Worm (Caenorhabditis elegans) whole organism, young adult: ENCODE results near the gene irld-6.
A peak's percentile ranks its signal among the peaks of the same experiment; 100 is the strongest.

Experiments
- C06A6.2 ChIP-seq: fragments of 200-800 bp; sonication (Bioruptor generic); conservative IDR thresholded peaks from 2 replicates; pipeline ENCODE4 v1.3.6; 2022; ENCODE audit warnings: missing genetic modification characterization, missing compliant biosample characterization
- C17E4.6 ChIP-seq: fragments of 200-800 bp; sonication (Bioruptor generic); IDR thresholded peaks from 2 replicates; pipeline ENCODE4 v1.3.6; 2022; ENCODE audit warnings: missing genetic modification reagents, missing genetic modification characterization, missing compliant biosample characterization
- F23B12.7 ChIP-seq: sonication (generic microtip); optimal IDR thresholded peaks from 2 replicates; lab custom pipeline; 2017; ENCODE audit warnings: missing genetic modification characterization, mild to moderate bottlenecking, missing compliant biosample characterization, antibody characterized with exemption, moderate library complexity; ENCODE audit not compliant: insufficient read depth
- F33H1.4 ChIP-seq: fragments of 200-800 bp; sonication (Bioruptor generic); IDR thresholded peaks from 2 replicates; pipeline ENCODE4 v1.3.6; 2022; ENCODE audit warnings: missing genetic modification reagents, missing genetic modification characterization, missing compliant biosample characterization
- F39B2.1 ChIP-seq: fragments of 200-800 bp; sonication (Bioruptor generic); IDR thresholded peaks from 2 replicates; pipeline ENCODE4 v1.3.6; 2022; ENCODE audit warnings: missing genetic modification reagents, missing genetic modification characterization, missing compliant biosample characterization
- F49E8.2 ChIP-seq: sonication (generic microtip); optimal IDR thresholded peaks from 3 replicates; lab custom pipeline; 2017; ENCODE audit warnings: missing genetic modification characterization, mild to moderate bottlenecking, missing compliant biosample characterization, antibody characterized with exemption, moderate library complexity; ENCODE audit not compliant: insufficient read depth
- F55B11.4 ChIP-seq: sonication (generic microtip); optimal IDR thresholded peaks from 2 replicates; lab custom pipeline; 2016; ENCODE audit warnings: missing compliant biosample characterization, missing genetic modification characterization, borderline replicate concordance; ENCODE audit not compliant: insufficient read depth
- Y56A3A.18 ChIP-seq: fragments of 200-800 bp; sonication (Bioruptor generic); IDR thresholded peaks from 2 replicates; pipeline ENCODE4 v1.3.6; 2022; ENCODE audit warnings: missing genetic modification reagents, missing genetic modification characterization, missing compliant biosample characterization
- Y79H2A.3 ChIP-seq: fragments of 200-800 bp; sonication (Bioruptor generic); conservative IDR thresholded peaks from 2 replicates; pipeline ENCODE4 v1.3.6; 2022; ENCODE audit warnings: missing genetic modification reagents, missing genetic modification characterization, missing compliant biosample characterization
- aptf-2 ChIP-seq: fragments of 200-800 bp; sonication (Bioruptor generic); conservative IDR thresholded peaks from 2 replicates; pipeline ENCODE4 v1.3.6; 2022; ENCODE audit warnings: missing genetic modification reagents, missing genetic modification characterization, missing compliant biosample characterization
- attf-3 ChIP-seq: fragments of 200-800 bp; sonication (Bioruptor generic); conservative IDR thresholded peaks from 2 replicates; pipeline ENCODE4 v1.3.6; 2022; ENCODE audit warnings: missing genetic modification reagents, missing genetic modification characterization, missing compliant biosample characterization
- bed-1 ChIP-seq: fragments of 200-800 bp; sonication (Bioruptor generic); IDR thresholded peaks from 2 replicates; pipeline ENCODE4 v1.3.6; 2022; ENCODE audit warnings: missing genetic modification reagents, missing genetic modification characterization, missing compliant biosample characterization
- cebp-1 ChIP-seq, 2 experiments: fragments of 200-800 bp in 1 of 2; sonication (Bioruptor generic) in 1 of 2; sonication (generic microtip) in 1 of 2; IDR thresholded peaks in 1 of 2; optimal IDR thresholded peaks in 1 of 2; 2 replicates each; pipeline versions ENCODE4 v1.3.6 to Lab custom; 2017 to 2022; ENCODE audit warnings: missing compliant biosample characterization in 2 of 2, missing genetic modification characterization in 2 of 2, mild to moderate bottlenecking in 1 of 2, missing genetic modification reagents in 1 of 2, moderate library complexity in 1 of 2
- ceh-58 ChIP-seq: fragments of 200-800 bp; sonication (Bioruptor generic); IDR thresholded peaks from 2 replicates; pipeline ENCODE4 v1.3.6; 2022; ENCODE audit warnings: missing genetic modification characterization, missing compliant biosample characterization
- dox-1 ChIP-seq: fragments of 200-800 bp; sonication (Bioruptor generic); IDR thresholded peaks from 2 replicates; pipeline ENCODE4 v1.3.6; 2022; ENCODE audit warnings: missing genetic modification reagents, missing genetic modification characterization, missing compliant biosample characterization
- egrh-3 ChIP-seq: fragments of 200-800 bp; sonication (Bioruptor generic); IDR thresholded peaks from 2 replicates; pipeline ENCODE4 v1.3.6; 2022; ENCODE audit warnings: missing genetic modification reagents, missing genetic modification characterization, missing compliant biosample characterization
- ets-4 ChIP-seq: fragments of 200-800 bp; sonication (Bioruptor generic); optimal IDR thresholded peaks from 2 replicates; lab custom pipeline; 2018; ENCODE audit warnings: mild to moderate bottlenecking, missing genetic modification characterization, missing compliant biosample characterization
- him-1 ChIP-seq: sonication (generic microtip); optimal IDR thresholded peaks from 2 replicates; lab custom pipeline; 2016; ENCODE audit warnings: missing genotype, missing genetic modification reagents, missing genetic modification characterization, missing compliant biosample characterization
- hlh-12 ChIP-seq: sonication (generic microtip); optimal IDR thresholded peaks from 2 replicates; lab custom pipeline; 2016; ENCODE audit warnings: missing genetic modification characterization, missing compliant biosample characterization
- hsf-1 ChIP-seq: fragments of 200-800 bp; sonication (Bioruptor generic); IDR thresholded peaks from 2 replicates; pipeline ENCODE4 v1.3.6; 2022; ENCODE audit warnings: missing genetic modification reagents, missing genetic modification characterization, missing compliant biosample characterization
- lin-35 ChIP-seq, 3 experiments: fragments of 150-350 bp in 2 of 3; sonication (generic microtip) in 1 of 3; optimal IDR thresholded peaks; 2 replicates each; lab custom pipeline; 2014 to 2018; ENCODE audit warnings: missing biosample characterization in 3 of 3, missing genetic modification characterization in 3 of 3, missing genetic modification reagents in 3 of 3
- lsy-27 ChIP-seq: sonication (generic microtip); optimal IDR thresholded peaks from 2 replicates; lab custom pipeline; 2017; ENCODE audit warnings: missing genetic modification characterization, mild to moderate bottlenecking, missing compliant biosample characterization, antibody characterized with exemption, missing genotype, borderline replicate concordance; ENCODE audit not compliant: insufficient read depth
- madf-10 ChIP-seq: sonication (generic microtip); optimal IDR thresholded peaks from 2 replicates; lab custom pipeline; 2016; ENCODE audit warnings: mild to moderate bottlenecking, missing genetic modification characterization, missing compliant biosample characterization
- madf-3 ChIP-seq: fragments of 200-800 bp; sonication (Bioruptor generic); IDR thresholded peaks from 2 replicates; pipeline ENCODE4 v1.3.6; 2022; ENCODE audit warnings: missing genetic modification reagents, missing genetic modification characterization, missing compliant biosample characterization
- madf-8 ChIP-seq: fragments of 200-800 bp; sonication (Bioruptor generic); conservative IDR thresholded peaks from 2 replicates; pipeline ENCODE4 v1.3.6; 2022; ENCODE audit warnings: missing genetic modification reagents, missing genetic modification characterization, missing compliant biosample characterization
- mcd-1 ChIP-seq: fragments of 200-800 bp; sonication (Bioruptor generic); IDR thresholded peaks from 2 replicates; pipeline ENCODE4 v1.3.6; 2022; ENCODE audit warnings: missing genetic modification reagents, missing genetic modification characterization, missing compliant biosample characterization
- nhr-120 ChIP-seq: fragments of 200-800 bp; sonication (Bioruptor generic); IDR thresholded peaks from 2 replicates; pipeline ENCODE4 v1.3.6; 2022; ENCODE audit warnings: missing genetic modification characterization, missing compliant biosample characterization
- nhr-27 ChIP-seq: fragments of 200-800 bp; sonication (Bioruptor generic); optimal IDR thresholded peaks from 2 replicates; lab custom pipeline; 2018; ENCODE audit warnings: mild to moderate bottlenecking, missing genetic modification characterization, moderate library complexity, missing compliant biosample characterization
- nhr-80 ChIP-seq: sonication (generic microtip); optimal IDR thresholded peaks from 2 replicates; lab custom pipeline; 2016; ENCODE audit warnings: missing genetic modification characterization, missing compliant biosample characterization
- pbrm-1 ChIP-seq: fragments of 200-800 bp; sonication (Bioruptor generic); IDR thresholded peaks from 2 replicates; pipeline ENCODE4 v1.3.6; 2022; ENCODE audit warnings: missing genetic modification reagents, missing genetic modification characterization, missing compliant biosample characterization
- pha-4 ChIP-seq: fragments of 150-350 bp; sonication (generic microtip); optimal IDR thresholded peaks from 2 replicates; lab custom pipeline; 2014; ENCODE audit warnings: missing biosample characterization, missing genetic modification reagents, missing genetic modification characterization
- rcor-1 ChIP-seq: fragments of 200-800 bp; sonication (Bioruptor generic); IDR thresholded peaks from 2 replicates; pipeline ENCODE4 v1.3.6; 2022; ENCODE audit warnings: missing genetic modification reagents, missing genetic modification characterization, missing compliant biosample characterization
- snpc-1.3 ChIP-seq: sonication (generic microtip); optimal IDR thresholded peaks from 2 replicates; lab custom pipeline; 2017; ENCODE audit warnings: missing genetic modification characterization, mild to moderate bottlenecking, missing compliant biosample characterization, antibody characterized with exemption, moderate library complexity, missing genotype, missing genetic modification reagents; ENCODE audit not compliant: insufficient read depth
- snpc-4 ChIP-seq, 5 experiments: fragments of 150-350 bp in 1 of 5; sonication (generic microtip) in 4 of 5; optimal IDR thresholded peaks; 2 replicates each; lab custom pipeline; 2014 to 2018; ENCODE audit warnings: missing genetic modification characterization in 5 of 5, missing biosample characterization in 3 of 5, antibody characterized with exemption in 2 of 5, mild to moderate bottlenecking in 2 of 5, missing compliant biosample characterization in 2 of 5, missing genotype in 2 of 5, moderate library complexity in 2 of 5, missing genetic modification reagents in 1 of 5
- sptf-2 ChIP-seq: fragments of 200-800 bp; sonication (Bioruptor generic); optimal IDR thresholded peaks from 2 replicates; lab custom pipeline; 2018; ENCODE audit warnings: mild to moderate bottlenecking, missing genetic modification characterization, missing compliant biosample characterization
- tbp1 ChIP-seq: fragments of 200-800 bp; sonication (Bioruptor generic); optimal IDR thresholded peaks from 2 replicates; lab custom pipeline; 2018; ENCODE audit warnings: mild to moderate bottlenecking, missing genetic modification characterization, missing compliant biosample characterization
- tlf-1 ChIP-seq: fragments of 200-800 bp; sonication (Bioruptor generic); optimal IDR thresholded peaks from 2 replicates; lab custom pipeline; 2018; ENCODE audit warnings: mild to moderate bottlenecking, missing genetic modification characterization, missing compliant biosample characterization
- xnd-1 ChIP-seq: sonication (generic microtip); optimal IDR thresholded peaks from 2 replicates; lab custom pipeline; 2016; ENCODE audit warnings: missing genotype, missing genetic modification reagents, missing genetic modification characterization, missing compliant biosample characterization
- ztf-18 ChIP-seq: sonication (generic microtip); optimal IDR thresholded peaks from 2 replicates; lab custom pipeline; 2016; ENCODE audit warnings: missing genotype, mild to moderate bottlenecking, missing genetic modification characterization, missing compliant biosample characterization
- ztf-22 ChIP-seq: fragments of 200-800 bp; sonication (Bioruptor generic); optimal IDR thresholded peaks from 2 replicates; lab custom pipeline; 2018; ENCODE audit warnings: mild to moderate bottlenecking, missing genetic modification characterization, moderate library complexity, missing compliant biosample characterization
- ztf-26 ChIP-seq: sonication (generic microtip); optimal IDR thresholded peaks from 2 replicates; lab custom pipeline; 2017; ENCODE audit warnings: missing genetic modification characterization, missing compliant biosample characterization

Gene irld-6

ce11 chrV:10801154-10801553, 44.6 kb upstream of the irld-6 start, which contains the start of gene D1054.18:
TSS of gene D1054.18 (minus strand) at chrV:10801198.
- peak; percentile 41 for TF ChIP-seq ztf-22 (GFP tag; lab: Kevin White, UChicago)
- TF ChIP-seq F39B2.1, result no peak
- TF ChIP-seq tbp1 (GFP tag; lab: Kevin White, UChicago), result peak; percentile 13
- TF ChIP-seq bed-1 (GFP tag; lab: Robert Waterston, UW), result no peak
- TF ChIP-seq snpc-1.3 (tag; lab: Kevin White, UChicago), result no peak
- no peak for TF ChIP-seq lsy-27 (tag; lab: Kevin White, UChicago)
- TF ChIP-seq ets-4, result peak; percentile 48
- peak; percentile 13 for TF ChIP-seq madf-10 (tag; lab: Kevin White, UChicago)
- TF ChIP-seq pha-4 (tag; lab: Kevin White, UChicago), result peak; percentile 35
- no peak for TF ChIP-seq dox-1 (GFP tag; lab: Robert Waterston, UW)
- no peak for TF ChIP-seq C06A6.2 (GFP tag; lab: Robert Waterston, UW)
- no peak for TF ChIP-seq nhr-27 (tag; lab: Kevin White, UChicago)
- TF ChIP-seq cebp-1 (GFP tag; IDR thresholded peaks at IDR 0.05; lab: Robert Waterston, UW), result no peak
- TF ChIP-seq cebp-1 (tag; optimal IDR thresholded peaks at IDR 0.05; lab: Kevin White, UChicago), result peak; percentile 13
- TF ChIP-seq nhr-80 (tag; lab: Kevin White, UChicago), result peak; percentile 87
- TF ChIP-seq nhr-120 (GFP tag; lab: Robert Waterston, UW), result no peak
- no peak for TF ChIP-seq xnd-1 (tag; lab: Kevin White, UChicago)
- no peak for TF ChIP-seq F33H1.4 (GFP tag; lab: Robert Waterston, UW)
- TF ChIP-seq F55B11.4, result no peak

- TF ChIP-seq Y79H2A.3 (GFP tag; lab: Robert Waterston, UW), result no peak
- no peak for TF ChIP-seq hlh-12 (tag; lab: Kevin White, UChicago)
- no peak for TF ChIP-seq madf-8
- no peak for TF ChIP-seq lin-35 (GFP tag; optimal IDR thresholded peaks at IDR 0.05; lab: Kevin White, UChicago)
Observed at ce11 chrV:10798090-10798489, 41.5 kb upstream of the irld-6 start, which contains the start of gene srh-184. TSS of gene srh-184 (minus strand) at chrV:10798190.

ce11 chrV:10795494-10795893, 38.9 kb upstream of the irld-6 start, which contains the start of gene D1054.19:
TSS of gene D1054.19 (plus strand) at chrV:10795794.
- no peak for TF ChIP-seq sptf-2
- no peak for TF ChIP-seq pbrm-1 (GFP tag; lab: Robert Waterston, UW)
- no peak for TF ChIP-seq Y56A3A.18 (GFP tag; lab: Robert Waterston, UW)
- TF ChIP-seq madf-8, result no peak

ce11 chrV:10794463-10794862, 37.9 kb upstream of the irld-6 start:
- TF ChIP-seq him-1 (tag; lab: Kevin White, UChicago) (no peak), tlf-1 (GFP tag; lab: Kevin White, UChicago) (no peak), ceh-58 (0 out of 2 replicates have a peak, but pooled peaks have one; percentile 61), hsf-1 (GFP tag; lab: Robert Waterston, UW) (no peak), C17E4.6 (GFP tag; lab: Robert Waterston, UW) (no peak), aptf-2 (GFP tag; lab: Robert Waterston, UW) (no peak), ztf-26 (tag; lab: Kevin White, UChicago) (no peak), madf-3 (no peak), pha-4 (tag; lab: Kevin White, UChicago) (no peak), F39B2.1 (no peak), F33H1.4 (GFP tag; lab: Robert Waterston, UW) (no peak), egrh-3 (GFP tag; lab: Robert Waterston, UW) (peak; percentile 56; the same call in 1 of the 2 replicates), F23B12.7 (tag; lab: Kevin White, UChicago) (no peak), ztf-18 (tag; lab: Kevin White, UChicago) (no peak), rcor-1 (GFP tag; lab: Robert Waterston, UW) (no peak), C06A6.2 (GFP tag; lab: Robert Waterston, UW) (no peak), F49E8.2 (tag; lab: Kevin White, UChicago) (no peak), attf-3 (GFP tag; lab: Robert Waterston, UW) (0 out of 2 replicates have a peak, but pooled peaks have one; percentile 31), mcd-1 (no peak), hlh-12 (tag; lab: Kevin White, UChicago) (no peak), snpc-4 (GFP tag; optimal IDR thresholded peaks at IDR 0.05; lab: Kevin White, UChicago) (no peak), snpc-4 (tag; optimal IDR thresholded peaks at IDR 0.05; lab: Kevin White, UChicago) (no peak), nhr-80 (tag; lab: Kevin White, UChicago) (no peak)
